Worm (Caenorhabditis elegans) whole organism, L3 larva: ENCODE results near the gene C14A11.9.

Experiments used
- R02D3.7 ChIP-seq: fragments of 150-350 bp; optimal IDR thresholded peaks from 2 replicates; lab custom pipeline; 2014; ENCODE audit warnings: missing biosample characterization, missing genetic modification characterization
- ZK546.5 ChIP-seq: sonication (generic microtip); optimal IDR thresholded peaks from 2 replicates; lab custom pipeline; 2017; ENCODE audit warnings: missing biosample characterization, missing genetic modification characterization
- ama-1 ChIP-seq: fragments of 150-350 bp; optimal IDR thresholded peaks from 2 replicates; lab custom pipeline; 2018
- ceh-16 ChIP-seq: sonication (generic microtip); optimal IDR thresholded peaks from 2 replicates; lab custom pipeline; 2017; ENCODE audit warnings: missing biosample characterization, missing genetic modification characterization
- ceh-28 ChIP-seq: fragments of 150-350 bp; optimal IDR thresholded peaks from 2 replicates; lab custom pipeline; 2014; ENCODE audit warnings: missing biosample characterization, missing genetic modification reagents, missing genetic modification characterization
- ceh-82 ChIP-seq: fragments of 150-350 bp; optimal IDR thresholded peaks from 2 replicates; lab custom pipeline; 2014; ENCODE audit warnings: missing biosample characterization, missing genetic modification characterization
- ceh-9 ChIP-seq: sonication (generic microtip); optimal IDR thresholded peaks from 2 replicates; lab custom pipeline; 2018; ENCODE audit warnings: missing biosample characterization, missing genetic modification characterization
- daf-12 ChIP-seq: fragments of 150-350 bp; optimal IDR thresholded peaks from 2 replicates; lab custom pipeline; 2014; ENCODE audit warnings: missing biosample characterization, missing genetic modification reagents, missing genetic modification characterization
- elt-2 ChIP-seq: sonication (generic microtip); optimal IDR thresholded peaks from 2 replicates; lab custom pipeline; 2016; ENCODE audit warnings: missing genetic modification reagents, mild to moderate bottlenecking, missing genetic modification characterization, missing compliant biosample characterization
- elt-3 ChIP-seq, 3 experiments: fragments of 150-350 bp in 1 of 3; sonication (generic microtip) in 2 of 3; optimal IDR thresholded peaks; 2 replicates in 2 of 3; 4 replicates in 1 of 3; lab custom pipeline; 2014 to 2017; ENCODE audit warnings: missing biosample characterization in 3 of 3, missing genetic modification characterization in 3 of 3
- eor-1 ChIP-seq, 2 experiments: fragments of 150-350 bp; optimal IDR thresholded peaks; 2 replicates each; lab custom pipeline; 2014 to 2018; ENCODE audit warnings: missing biosample characterization in 2 of 2, missing genetic modification characterization in 2 of 2
- fkh-10 ChIP-seq: sonication (generic microtip); optimal IDR thresholded peaks from 2 replicates; lab custom pipeline; 2017; ENCODE audit warnings: missing biosample characterization, missing genetic modification reagents, missing genetic modification characterization
- fkh-2 ChIP-seq: fragments of 150-350 bp; optimal IDR thresholded peaks from 2 replicates; lab custom pipeline; 2014; ENCODE audit warnings: missing biosample characterization, missing genetic modification reagents, missing genetic modification characterization
- hmg-11 ChIP-seq: sonication (generic microtip); optimal IDR thresholded peaks from 2 replicates; lab custom pipeline; 2016; ENCODE audit warnings: missing genetic modification characterization, missing compliant biosample characterization
- lin-15B ChIP-seq: fragments of 150-350 bp; optimal IDR thresholded peaks from 2 replicates; lab custom pipeline; 2014; ENCODE audit warnings: missing biosample characterization, missing genetic modification characterization
- lin-39 ChIP-seq: fragments of 150-350 bp; optimal IDR thresholded peaks from 2 replicates; lab custom pipeline; 2018; ENCODE audit warnings: missing biosample characterization, missing genetic modification reagents, missing genetic modification characterization
- lsy-12 ChIP-seq: sonication (generic microtip); optimal IDR thresholded peaks from 2 replicates; lab custom pipeline; 2016; ENCODE audit warnings: mild to moderate bottlenecking, missing genetic modification characterization, missing compliant biosample characterization
- mdl-1 ChIP-seq: fragments of 150-350 bp; optimal IDR thresholded peaks from 2 replicates; lab custom pipeline; 2014; ENCODE audit warnings: missing biosample characterization, missing genetic modification characterization
- mml-1 ChIP-seq: fragments of 150-350 bp; sonication (generic microtip); optimal IDR thresholded peaks from 3 replicates; lab custom pipeline; 2014; ENCODE audit warnings: missing biosample characterization, missing genetic modification characterization
- nfya-1 ChIP-seq: sonication (generic microtip); optimal IDR thresholded peaks from 2 replicates; lab custom pipeline; 2017; ENCODE audit warnings: missing genetic modification characterization, mild to moderate bottlenecking, missing compliant biosample characterization, antibody characterized with exemption, moderate library complexity; ENCODE audit not compliant: insufficient read depth
- nhr-11 ChIP-seq: fragments of 150-350 bp; optimal IDR thresholded peaks from 2 replicates; lab custom pipeline; 2014; ENCODE audit warnings: missing biosample characterization, missing genetic modification characterization
- nhr-25 ChIP-seq: sonication (generic microtip); optimal IDR thresholded peaks from 2 replicates; lab custom pipeline; 2017; ENCODE audit warnings: missing biosample characterization, missing genetic modification characterization
- nhr-43 ChIP-seq: sonication (generic microtip); optimal IDR thresholded peaks from 2 replicates; lab custom pipeline; 2016; ENCODE audit warnings: mild to moderate bottlenecking, missing genetic modification characterization, missing compliant biosample characterization; ENCODE audit not compliant: poor library complexity, severe bottlenecking
- nhr-77 ChIP-seq: fragments of 150-350 bp; optimal IDR thresholded peaks from 2 replicates; lab custom pipeline; 2014; ENCODE audit warnings: missing biosample characterization, missing genetic modification characterization
- pha-4 ChIP-seq: fragments of 150-350 bp; optimal IDR thresholded peaks from 2 replicates; lab custom pipeline; 2014; ENCODE audit warnings: missing biosample characterization, missing genetic modification reagents, missing genetic modification characterization
- skn-1 ChIP-seq: fragments of 150-350 bp; optimal IDR thresholded peaks from 2 replicates; lab custom pipeline; 2014; ENCODE audit warnings: missing biosample characterization, missing genetic modification characterization
- snpc-4 ChIP-seq: fragments of 150-350 bp; optimal IDR thresholded peaks from 2 replicates; lab custom pipeline; 2014; ENCODE audit warnings: missing biosample characterization, missing genetic modification characterization
- tbx-2 ChIP-seq: sonication (generic microtip); optimal IDR thresholded peaks from 2 replicates; lab custom pipeline; 2016; ENCODE audit warnings: mild to moderate bottlenecking, missing genetic modification characterization, missing compliant biosample characterization
- unc-62 ChIP-seq: fragments of 150-350 bp; sonication (generic microtip); optimal IDR thresholded peaks from 4 replicates; lab custom pipeline; 2014; ENCODE audit warnings: missing biosample characterization, missing genetic modification reagents, missing genetic modification characterization

The C14A11.9 gene

ce11 chrX:2826337-2826736, 16.9 kb upstream of the C14A11.9 start:
- TF ChIP-seq elt-2 (tag; lab: Kevin White, UChicago), result no peak
- TF ChIP-seq, all 47 proteins: peak for 0

DNA sequence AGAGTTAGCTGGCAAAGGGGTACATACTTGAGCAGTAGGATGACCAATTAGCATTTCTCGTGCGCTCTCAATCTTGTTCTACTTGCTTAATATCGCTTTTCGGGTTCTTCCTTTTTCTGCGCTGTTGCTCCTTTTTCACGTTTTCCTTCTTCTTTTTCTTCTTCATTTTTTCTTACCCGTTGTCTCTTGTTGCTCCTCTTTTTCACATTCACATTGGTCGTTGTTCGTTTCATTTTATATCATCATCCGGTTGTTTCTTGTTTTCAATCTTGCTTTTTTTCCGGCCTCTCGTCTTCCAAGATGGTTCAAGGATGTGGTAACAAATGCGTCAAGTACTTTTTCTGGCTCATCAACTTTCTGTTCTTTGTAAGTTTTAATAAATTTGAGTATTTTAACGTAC, 10.7 kb upstream of the C14A11.9 start, which contains the start of gene tsp-6:
tsp-6 (plus strand) TSS at position 301 of the 400 bp plus-strand sequence.
- TF ChIP-seq nhr-11 (tag; lab: Kevin White, UChicago) (no peak), R02D3.7 (no peak), elt-2 (tag; lab: Kevin White, UChicago) (no peak), unc-62 (GFP tag; lab: Kevin White, UChicago) (no peak), ceh-16 (tag; lab: Kevin White, UChicago) (no peak), mml-1 (tag; lab: Kevin White, UChicago) (no peak), nhr-25 (tag; lab: Kevin White, UChicago) (no peak)

DNA sequence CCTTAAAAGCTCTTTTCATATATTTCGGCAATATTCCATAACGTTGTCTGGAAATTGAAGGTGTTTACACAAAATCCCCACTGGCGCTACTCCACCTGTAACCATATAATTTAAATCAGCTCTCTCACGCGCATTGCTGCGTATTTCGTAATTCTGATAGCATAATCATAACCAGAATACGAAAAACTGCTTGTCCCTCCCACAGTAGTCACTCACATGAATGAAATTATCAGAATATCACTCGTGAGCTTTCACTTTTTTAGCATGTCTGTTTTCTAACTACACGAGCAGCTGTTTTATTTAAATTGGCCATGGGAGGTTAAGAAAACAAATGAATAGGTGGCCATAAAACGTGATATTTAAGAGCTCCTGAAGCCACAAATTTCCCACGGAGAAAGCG, 10.3 kb upstream of the C14A11.9 start:
- no peak for TF ChIP-seq ceh-82 (tag; lab: Kevin White, UChicago)
- TF ChIP-seq snpc-4 (tag; lab: Kevin White, UChicago), result no peak
- TF ChIP-seq nhr-11 (tag; lab: Kevin White, UChicago), result no peak
- no peak for TF ChIP-seq ZK546.5
- no peak for TF ChIP-seq eor-1 (tag; optimal IDR thresholded peaks at IDR 0.05; lab: Kevin White, UChicago)
- TF ChIP-seq lin-15B (tag; lab: Kevin White, UChicago), result no peak
- TF ChIP-seq nfya-1 (tag; lab: Kevin White, UChicago), result no peak
- no peak for TF ChIP-seq elt-3 (tag; optimal IDR thresholded peaks at IDR 0.05; lab: Kevin White, UChicago)
- TF ChIP-seq nhr-77 (tag; lab: Kevin White, UChicago), result no peak

DNA sequence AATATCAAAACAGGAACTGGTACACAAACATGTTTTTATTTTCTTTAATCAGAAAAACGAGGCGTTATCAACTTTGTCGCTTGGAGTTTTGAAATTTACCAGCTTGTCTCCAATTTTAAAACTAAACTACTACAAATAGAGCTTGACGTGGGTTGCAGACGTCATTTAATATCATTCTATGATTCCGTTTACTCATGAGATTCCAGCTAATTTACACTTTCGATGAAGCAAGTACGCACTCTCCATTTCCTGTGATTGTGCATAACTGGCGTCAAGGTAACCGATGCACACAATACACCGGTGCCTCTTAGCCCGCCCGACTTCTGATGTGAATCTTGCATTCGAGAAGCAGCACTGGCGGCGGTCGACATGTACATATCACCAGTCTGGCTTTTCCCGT, 9.5 kb upstream of the C14A11.9 start:
- no peak for TF ChIP-seq lin-15B (tag; lab: Kevin White, UChicago)
- TF ChIP-seq ceh-9 (tag; lab: Kevin White, UChicago), result no peak
- no peak for TF ChIP-seq fkh-2 (tag; lab: Kevin White, UChicago)
- TF ChIP-seq elt-2 (tag; lab: Kevin White, UChicago), result no peak
- no peak for TF ChIP-seq tbx-2
- no peak for TF ChIP-seq ceh-28 (tag; lab: Kevin White, UChicago)

- TF ChIP-seq mml-1 (tag; lab: Kevin White, UChicago) (no peak), tbx-2 (no peak), nfya-1 (tag; lab: Kevin White, UChicago) (peak; percentile 38), mdl-1 (tag; lab: Kevin White, UChicago) (no peak), ZK546.5 (no peak), nhr-43 (no peak), lin-39 (tag; lab: Kevin White, UChicago) (peak; percentile 19), ama-1 (no peak), skn-1 (no peak), elt-3 (tag; optimal IDR thresholded peaks at IDR 0.05; lab: Kevin White, UChicago) (no peak), hmg-11 (tag; lab: Kevin White, UChicago) (peak; percentile 14)
Measured at ce11 chrX:2814097-2814720, 4.8 kb upstream of the C14A11.9 start, which contains the start of gene C14A11.6. C14A11.6 (minus strand) TSS chrX:2814147.

- TF ChIP-seq nfya-1 (tag; lab: Kevin White, UChicago), result peak; percentile 38
- TF ChIP-seq lin-39 (tag; lab: Kevin White, UChicago), result peak; percentile 57
- peak; percentile 72 for TF ChIP-seq fkh-10
- no peak for TF ChIP-seq tbx-2
Measured at ce11 chrX:2807390-2807789, 2.0 kb downstream of the C14A11.9 start, which contains the start of gene C14A11.5. C14A11.5 (minus strand) TSS chrX:2807528.

- TF ChIP-seq daf-12 (no peak), lsy-12 (no peak), R02D3.7 (no peak), hmg-11 (tag; lab: Kevin White, UChicago) (peak; percentile 23), pha-4 (tag; lab: Kevin White, UChicago) (peak; percentile 22), lin-39 (tag; lab: Kevin White, UChicago) (peak; percentile 12), nfya-1 (tag; lab: Kevin White, UChicago) (peak; percentile 20)
Measured at ce11 chrX:2802562-2803165, 6.8 kb downstream of the C14A11.9 start, which contains the start of gene C14A11.2. C14A11.2 (plus strand) TSS chrX:2803112.
